Fruit fly (Drosophila melanogaster) whole organism, embryonic: Measurements from ENCODE around the gene loaf.
A peak's percentile ranks its signal among the peaks of the same experiment; 100 is the strongest.

Experiments
- Atf-2 ChIP-seq: fragments of 200-800 bp; sonication (Bioruptor generic); optimal IDR thresholded peaks from 2 replicates; lab custom pipeline; 2016; ENCODE audit warnings: missing biosample characterization, missing genetic modification characterization
- C15 ChIP-seq: fragments of 200-800 bp; sonication (Bioruptor generic); IDR thresholded peaks from 3 replicates; pipeline ENCODE4 v1.3.6; 2022; ENCODE audit warnings: missing biosample characterization, missing genetic modification characterization
- CG11695 ChIP-seq: fragments of 200-800 bp; sonication (Bioruptor generic); IDR thresholded peaks from 3 replicates; pipeline ENCODE4 v1.3.6; 2022; ENCODE audit warnings: missing biosample characterization, missing genetic modification characterization
- CG13424 ChIP-seq: fragments of 200-800 bp; sonication (Bioruptor generic); optimal IDR thresholded peaks from 2 replicates; lab custom pipeline; 2019; ENCODE audit warnings: missing biosample characterization, mild to moderate bottlenecking, missing genetic modification characterization, moderate library complexity
- CG17328 ChIP-seq: fragments of 200-800 bp; sonication (Bioruptor generic); IDR thresholded peaks from 2 replicates; pipeline ENCODE4 v1.3.6; 2022; ENCODE audit warnings: missing biosample characterization, missing genetic modification characterization
- CG18011 ChIP-seq: fragments of 200-800 bp; sonication (Bioruptor generic); optimal IDR thresholded peaks from 2 replicates; lab custom pipeline; 2017; ENCODE audit warnings: missing biosample characterization, missing genetic modification characterization, mild to moderate bottlenecking, moderate library complexity, missing genotype
- CG32772 ChIP-seq: fragments of 200-800 bp; sonication (Bioruptor generic); IDR thresholded peaks from 2 replicates; pipeline ENCODE4 v1.3.6; 2022; ENCODE audit warnings: missing biosample characterization, missing genetic modification characterization
- CG3726 ChIP-seq: fragments of 200-800 bp; sonication (Bioruptor generic); IDR thresholded peaks from 3 replicates; pipeline ENCODE4, ENCODE4 v1.3.6; 2022; ENCODE audit warnings: missing biosample characterization, missing genetic modification characterization
- CG3847 ChIP-seq: fragments of 200-800 bp; sonication (Bioruptor generic); IDR thresholded peaks from 2 replicates; pipeline ENCODE4 v1.3.6; 2022; ENCODE audit warnings: missing biosample characterization, missing genetic modification characterization
- CG42726 ChIP-seq: fragments of 200-800 bp; sonication (Bioruptor generic); IDR thresholded peaks from 2 replicates; pipeline ENCODE4 v1.3.6; 2022; ENCODE audit warnings: missing biosample characterization, missing genetic modification characterization; ENCODE audit not compliant: partially characterized antibody
- CG4424 ChIP-seq: fragments of 200-800 bp; sonication (Bioruptor generic); optimal IDR thresholded peaks from 3 replicates; lab custom pipeline; 2016; ENCODE audit warnings: missing biosample characterization, missing genetic modification characterization
- CG6791 ChIP-seq: fragments of 200-800 bp; sonication (Bioruptor generic); IDR thresholded peaks from 3 replicates; pipeline ENCODE4 v1.3.6; 2022; ENCODE audit warnings: missing biosample characterization, missing genetic modification characterization; ENCODE audit not compliant: partially characterized antibody
- CG7928 ChIP-seq: fragments of 200-800 bp; sonication (Bioruptor generic); optimal IDR thresholded peaks from 2 replicates; lab custom pipeline; 2017; ENCODE audit warnings: missing biosample characterization, mild to moderate bottlenecking, missing genetic modification characterization
- CG8089 ChIP-seq: fragments of 200-800 bp; sonication (Bioruptor generic); optimal IDR thresholded peaks from 3 replicates; lab custom pipeline; 2016; ENCODE audit warnings: missing biosample characterization, missing genetic modification characterization
- Chrac-16 ChIP-seq: fragments of 200-800 bp; sonication (Bioruptor generic); optimal IDR thresholded peaks from 3 replicates; lab custom pipeline; 2016; ENCODE audit warnings: missing biosample characterization, missing genetic modification characterization
- D19A ChIP-seq: fragments of 200-800 bp; optimal IDR thresholded peaks from 3 replicates; lab custom pipeline; 2019; ENCODE audit warnings: missing biosample characterization, mild to moderate bottlenecking, missing genetic modification characterization, moderate library complexity
- Dad ChIP-seq: fragments of 200-800 bp; sonication (Bioruptor generic); optimal IDR thresholded peaks from 3 replicates; lab custom pipeline; 2016; ENCODE audit warnings: missing biosample characterization, missing genetic modification characterization
- ERR ChIP-seq: fragments of 200-800 bp; sonication (Bioruptor generic); optimal IDR thresholded peaks from 2 replicates; lab custom pipeline; 2016; ENCODE audit warnings: missing biosample characterization, missing genetic modification characterization
- Fer3 ChIP-seq: fragments of 200-800 bp; sonication (Bioruptor generic); optimal IDR thresholded peaks from 2 replicates; lab custom pipeline; 2018; ENCODE audit warnings: missing biosample characterization, mild to moderate bottlenecking, missing genetic modification characterization, moderate library complexity
- HLH4C ChIP-seq: fragments of 200-800 bp; sonication (Bioruptor generic); IDR thresholded peaks from 3 replicates; pipeline ENCODE4 v1.3.6; 2022; ENCODE audit warnings: missing biosample characterization, missing genetic modification characterization; ENCODE audit not compliant: partially characterized antibody
- HmgZ ChIP-seq: fragments of 200-800 bp; sonication (Bioruptor generic); optimal IDR thresholded peaks from 2 replicates; lab custom pipeline; 2018; ENCODE audit warnings: missing biosample characterization, mild to moderate bottlenecking, missing genetic modification characterization
- Mad ChIP-seq: fragments of 200-800 bp; sonication (Bioruptor generic); optimal IDR thresholded peaks from 2 replicates; lab custom pipeline; 2016; ENCODE audit warnings: missing biosample characterization, missing genetic modification characterization
- Max ChIP-seq: fragments of 200-800 bp; sonication (Bioruptor generic); optimal IDR thresholded peaks from 2 replicates; lab custom pipeline; 2016; ENCODE audit warnings: missing biosample characterization, mild to moderate bottlenecking, missing genetic modification characterization
- NfI ChIP-seq: fragments of 200-800 bp; sonication (Bioruptor generic); optimal IDR thresholded peaks from 3 replicates; lab custom pipeline; 2018; ENCODE audit warnings: missing biosample characterization, mild to moderate bottlenecking, missing genetic modification characterization, moderate library complexity
- Oaz ChIP-seq: fragments of 200-800 bp; sonication (Bioruptor generic); IDR thresholded peaks from 2 replicates; pipeline ENCODE4 v1.3.6; 2022; ENCODE audit warnings: missing biosample characterization, missing genetic modification characterization
- Sry-δ ChIP-seq: fragments of 200-800 bp; sonication (Bioruptor generic); optimal IDR thresholded peaks from 2 replicates; lab custom pipeline; 2016; ENCODE audit warnings: missing biosample characterization, missing genetic modification characterization
- Xbp1 ChIP-seq: fragments of 200-800 bp; sonication (Bioruptor generic); optimal IDR thresholded peaks from 3 replicates; lab custom pipeline; 2016; ENCODE audit warnings: missing biosample characterization, mild to moderate bottlenecking, missing genetic modification characterization
- amos ChIP-seq: fragments of 200-800 bp; sonication (Bioruptor generic); IDR thresholded peaks from 2 replicates; pipeline ENCODE4 v1.3.6; 2022; ENCODE audit warnings: missing biosample characterization, missing genetic modification characterization; ENCODE audit not compliant: partially characterized antibody
- ara ChIP-seq: fragments of 200-800 bp; sonication (Bioruptor generic); IDR thresholded peaks from 2 replicates; pipeline ENCODE4 v1.3.6; 2022; ENCODE audit warnings: missing biosample characterization, missing genetic modification characterization
- cg ChIP-seq: fragments of 200-800 bp; sonication (Bioruptor generic); optimal IDR thresholded peaks from 3 replicates; lab custom pipeline; 2019; ENCODE audit warnings: missing biosample characterization, mild to moderate bottlenecking, missing genetic modification characterization, moderate library complexity
- danr ChIP-seq: fragments of 200-800 bp; sonication (Bioruptor generic); IDR thresholded peaks from 2 replicates; pipeline ENCODE4 v1.3.6; 2022; ENCODE audit warnings: missing biosample characterization, missing genetic modification characterization
- disco-r ChIP-seq: fragments of 200-800 bp; sonication (Bioruptor generic); optimal IDR thresholded peaks from 2 replicates; lab custom pipeline; 2016; ENCODE audit warnings: missing biosample characterization, missing genetic modification characterization
- emc ChIP-seq: fragments of 200-800 bp; sonication (Bioruptor generic); optimal IDR thresholded peaks from 2 replicates; lab custom pipeline; 2016; ENCODE audit warnings: missing biosample characterization, missing genetic modification characterization
- eve ChIP-seq, 2 experiments: fragments of >200 bp; optimal IDR thresholded peaks; 2 replicates each; lab custom pipeline; 2017; ENCODE audit warnings: missing biosample characterization in 2 of 2, missing genetic modification characterization in 2 of 2
- exex ChIP-seq: fragments of 200-800 bp; sonication (Bioruptor generic); optimal IDR thresholded peaks from 4 replicates; lab custom pipeline; 2018; ENCODE audit warnings: missing biosample characterization, mild to moderate bottlenecking, missing genetic modification characterization, moderate library complexity
- grn ChIP-seq: fragments of 200-800 bp; sonication (Bioruptor generic); optimal IDR thresholded peaks from 3 replicates; lab custom pipeline; 2017; ENCODE audit warnings: missing biosample characterization, missing genetic modification characterization
- ind ChIP-seq: fragments of 200-800 bp; sonication (Bioruptor generic); optimal IDR thresholded peaks from 3 replicates; lab custom pipeline; 2016; ENCODE audit warnings: missing biosample characterization, missing genetic modification characterization
- inv ChIP-seq: fragments of 200-800 bp; sonication (Bioruptor generic); IDR thresholded peaks from 2 replicates; pipeline ENCODE4 v1.3.6; 2022; ENCODE audit warnings: missing biosample characterization, missing genetic modification characterization; ENCODE audit not compliant: partially characterized antibody
- jigr1 ChIP-seq: fragments of 200-800 bp; sonication (Bioruptor generic); IDR thresholded peaks from 3 replicates; pipeline ENCODE4 v1.3.6; 2022; ENCODE audit warnings: missing biosample characterization, missing genetic modification characterization
- kay ChIP-seq: fragments of 200-800 bp; sonication (Bioruptor generic); optimal IDR thresholded peaks from 2 replicates; lab custom pipeline; 2016; ENCODE audit warnings: missing biosample characterization, missing genetic modification characterization
- lab ChIP-seq: fragments of 200-800 bp; sonication (Bioruptor generic); optimal IDR thresholded peaks from 3 replicates; lab custom pipeline; 2017; ENCODE audit warnings: missing biosample characterization, missing genetic modification characterization, mild to moderate bottlenecking, moderate library complexity, missing genetic modification reagents
- p53 ChIP-seq: fragments of 200-800 bp; sonication (Bioruptor generic); optimal IDR thresholded peaks from 2 replicates; lab custom pipeline; 2016; ENCODE audit warnings: missing biosample characterization, missing genetic modification characterization
- pita ChIP-seq: fragments of 200-800 bp; sonication (Bioruptor generic); optimal IDR thresholded peaks from 2 replicates; lab custom pipeline; 2017; ENCODE audit warnings: missing biosample characterization, mild to moderate bottlenecking, missing genetic modification characterization
- pum ChIP-seq: fragments of 200-800 bp; sonication (Bioruptor generic); optimal IDR thresholded peaks from 2 replicates; lab custom pipeline; 2016; ENCODE audit warnings: missing biosample characterization, missing genetic modification characterization
- row ChIP-seq: fragments of 200-800 bp; sonication (Bioruptor generic); IDR thresholded peaks from 3 replicates; pipeline ENCODE4 v1.3.6; 2022; ENCODE audit warnings: missing biosample characterization, missing genetic modification characterization
- so ChIP-seq: fragments of 200-800 bp; sonication (Bioruptor generic); IDR thresholded peaks from 3 replicates; pipeline ENCODE4 v1.3.6; 2022; ENCODE audit warnings: missing biosample characterization, missing genetic modification characterization
- trem ChIP-seq: fragments of 200-800 bp; optimal IDR thresholded peaks from 3 replicates; lab custom pipeline; 2019; ENCODE audit warnings: missing biosample characterization, mild to moderate bottlenecking, missing genetic modification characterization, moderate library complexity
- wor ChIP-seq: fragments of 200-800 bp; sonication (Bioruptor generic); IDR thresholded peaks from 2 replicates; pipeline ENCODE4 v1.3.6; 2022; ENCODE audit warnings: missing biosample characterization, missing genetic modification characterization
- zen ChIP-seq: fragments of 200-800 bp; sonication (Bioruptor generic); optimal IDR thresholded peaks from 3 replicates; lab custom pipeline; 2018; ENCODE audit warnings: missing biosample characterization, mild to moderate bottlenecking, missing genetic modification characterization, moderate library complexity

Gene loaf

DNA sequence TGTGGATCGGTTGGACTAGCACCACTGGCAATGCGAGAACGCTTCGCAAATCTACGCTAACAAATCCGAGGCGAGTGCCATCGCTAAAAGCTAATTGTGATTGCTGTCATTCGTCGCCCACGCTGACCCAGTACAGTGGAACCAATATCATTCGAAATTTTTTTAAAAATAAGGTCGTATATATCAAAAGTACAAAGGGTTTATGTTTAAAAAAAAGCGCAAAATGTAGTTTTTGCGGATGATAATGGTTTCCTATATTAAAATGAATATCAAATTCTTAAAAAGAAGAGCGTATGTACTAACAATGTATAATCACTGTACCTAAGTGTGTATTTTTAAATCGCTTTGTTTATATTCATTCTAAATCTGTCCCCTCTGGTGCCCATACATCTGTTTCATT lies 19.3 kb upstream of the loaf start (continued):
- no peak for TF ChIP-seq CG42726 (GFP tag; lab: Robert Waterston, UW)
- TF ChIP-seq CG4424 (GFP tag; lab: Kevin White, UChicago): peak; percentile 1
- TF ChIP-seq so (GFP tag; lab: Robert Waterston, UW): 0 out of 3 replicates have a peak, but pooled peaks have one; percentile 42

DNA sequence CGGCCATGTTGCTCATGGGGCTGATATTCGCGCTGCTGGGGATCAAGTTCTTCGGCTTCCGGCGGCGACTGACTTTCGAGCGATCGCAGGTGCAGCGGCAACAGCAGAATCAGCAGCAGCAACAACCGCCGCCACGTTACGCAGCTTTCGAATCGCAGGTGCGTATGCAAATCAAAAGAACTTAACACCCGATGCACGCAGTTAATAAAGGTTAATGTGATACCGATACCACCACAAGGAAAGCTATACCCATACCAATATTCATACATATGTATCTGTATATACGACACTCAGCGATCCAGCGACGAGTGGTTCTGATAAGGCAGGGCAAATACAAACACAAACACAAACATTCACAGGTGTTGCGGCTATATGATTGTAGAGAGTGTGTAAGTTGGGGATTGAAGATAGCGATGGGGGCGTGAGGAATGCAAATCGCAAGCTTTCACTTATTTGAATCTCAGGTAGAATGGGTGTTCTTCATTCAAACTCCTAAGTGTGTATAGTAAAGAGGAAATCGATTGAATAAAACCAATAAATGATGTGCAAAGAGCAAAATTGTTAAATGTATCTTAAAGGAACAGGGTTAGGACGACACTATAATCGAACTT lies 11.5 kb upstream of the loaf start:
- TF ChIP-seq Xbp1 (GFP tag; lab: Kevin White, UChicago): no peak
- no peak for TF ChIP-seq disco-r
- TF ChIP-seq Max (GFP tag; lab: Kevin White, UChicago): no peak
- TF ChIP-seq ERR (GFP tag; lab: Kevin White, UChicago): no peak
- no peak for TF ChIP-seq CG6791 (GFP tag; lab: Robert Waterston, UW)
- peak; percentile 19 for TF ChIP-seq HmgZ (tag; lab: Kevin White, UChicago)
- no peak for TF ChIP-seq NfI (GFP tag; lab: Kevin White, UChicago)
- no peak for TF ChIP-seq C15
- no peak for TF ChIP-seq jigr1 (GFP tag; lab: Robert Waterston, UW)
- no peak for TF ChIP-seq kay (GFP tag; lab: Kevin White, UChicago)
- peak; percentile 42 for TF ChIP-seq grn (GFP tag; lab: Kevin White, UChicago)
- TF ChIP-seq pita (GFP tag; lab: Kevin White, UChicago): no peak
- TF ChIP-seq Mad (GFP tag; lab: Kevin White, UChicago): no peak
- TF ChIP-seq CG3847 (GFP tag; lab: Robert Waterston, UW): no peak
- TF ChIP-seq inv: no peak
- TF ChIP-seq wor: no peak
- no peak for TF ChIP-seq Oaz (GFP tag; lab: Robert Waterston, UW)
- no peak for TF ChIP-seq eve (GFP tag; optimal IDR thresholded peaks at IDR 0.05; lab: Kevin White, UChicago)
- TF ChIP-seq CG17328 (GFP tag; lab: Robert Waterston, UW): no peak
- peak; percentile 72 for TF ChIP-seq cg (GFP tag; lab: Kevin White, UChicago)
- no peak for TF ChIP-seq zen (tag; lab: Kevin White, UChicago)
- no peak for TF ChIP-seq D19A (tag; lab: Kevin White, UChicago)
- no peak for TF ChIP-seq CG11695 (GFP tag; lab: Robert Waterston, UW)
- TF ChIP-seq CG7928 (GFP tag; lab: Kevin White, UChicago): no peak
- TF ChIP-seq exex (tag; lab: Kevin White, UChicago): peak; percentile 41
- TF ChIP-seq Fer3: no peak
- TF ChIP-seq trem (tag; lab: Kevin White, UChicago): no peak
- TF ChIP-seq CG3726: no peak
- no peak for TF ChIP-seq CG18011 (GFP tag; lab: Kevin White, UChicago)
- TF ChIP-seq Atf-2 (GFP tag; lab: Kevin White, UChicago): no peak
- peak; percentile 13; the same call in 1 of the 3 replicates for TF ChIP-seq row
- TF ChIP-seq Dad (GFP tag; lab: Kevin White, UChicago): no peak
- TF ChIP-seq danr: 0 out of 2 replicates have a peak, but pooled peaks have one; percentile 6
- TF ChIP-seq amos (GFP tag; lab: Robert Waterston, UW): no peak
- no peak for TF ChIP-seq emc (GFP tag; lab: Kevin White, UChicago)
- no peak for TF ChIP-seq CG32772 (GFP tag; lab: Robert Waterston, UW)
- TF ChIP-seq ara (GFP tag; lab: Robert Waterston, UW): no peak
- TF ChIP-seq CG8089: no peak
- no peak for TF ChIP-seq ind (GFP tag; lab: Kevin White, UChicago)
- peak; percentile 33 for TF ChIP-seq lab (GFP tag; lab: Kevin White, UChicago)
- no peak for TF ChIP-seq CG13424 (tag; lab: Kevin White, UChicago)
- 0 out of 3 replicates have a peak, but pooled peaks have one; percentile 9 for TF ChIP-seq HLH4C (GFP tag; lab: Robert Waterston, UW)
- TF ChIP-seq Sry-δ (GFP tag; lab: Kevin White, UChicago): peak; percentile 26
- TF ChIP-seq Chrac-16: no peak
- TF ChIP-seq pum (GFP tag; lab: Kevin White, UChicago): no peak
- TF ChIP-seq p53 (GFP tag; lab: Kevin White, UChicago): no peak
